4 fruit fly cellular contexts compared by ENCODE assay signal in genomic region chr3L:8027212-8027611, dm6.
TF ChIP-seq lines count a peak whose summit lies in the region.

No protein-coding gene starts in this region.

- no peak for TF ChIP-seq CTCF in whole organism, embryonic (GFP tag; optimal IDR thresholded peaks at IDR 0.05; lab: Kevin White, UChicago)

TF ChIP-seq in whole organism, 6 proteins besides CTCF, POLR2A, EP300 and RAD21:
- TF ChIP-seq Dll (optimal IDR thresholded peaks at IDR 0.05; lab: Kevin White, UChicago) (peak; percentile 77), CG8478 (optimal IDR thresholded peaks at IDR 0.05; lab: Kevin White, UChicago) (no peak)

TF ChIP-seq in whole organism, embryonic, 481 proteins besides CTCF, POLR2A, EP300 and RAD21:
- TF ChIP-seq so (GFP tag; IDR thresholded peaks at IDR 0.05; lab: Robert Waterston, UW) = 0 out of 3 replicates have a peak, but pooled peaks have one; percentile 18
- 0 out of 2 replicates have a peak, but pooled peaks have one; percentile 12 for TF ChIP-seq CG32772 (GFP tag; IDR thresholded peaks at IDR 0.05; lab: Robert Waterston, UW)
- peak; percentile 48; the same call in 1 of the 2 replicates for TF ChIP-seq crol (GFP tag; IDR thresholded peaks at IDR 0.05; lab: Robert Waterston, UW)
- no peak for TF ChIP-seq lmd (GFP tag; IDR thresholded peaks at IDR 0.05; lab: Robert Waterston, UW)
- no peak for TF ChIP-seq Atf6 (GFP tag; IDR thresholded peaks at IDR 0.05; lab: Robert Waterston, UW)

TF ChIP-seq in whole organism, pupa, 21 proteins besides CTCF, POLR2A, EP300 and RAD21:
- TF ChIP-seq EcR (GFP tag; optimal IDR thresholded peaks at IDR 0.05; lab: Kevin White, UChicago) (peak; percentile 51), CG14655 (GFP tag; optimal IDR thresholded peaks at IDR 0.05; lab: Kevin White, UChicago) (no peak), CG13204 (GFP tag; optimal IDR thresholded peaks at IDR 0.05; lab: Kevin White, UChicago) (peak; percentile 15)
TF ChIP-seq in whole organism, pupa: peak in this region for 2.

TF ChIP-seq in whole organism, wandering third instar larva, 38 proteins besides CTCF, POLR2A, EP300 and RAD21:
- TF ChIP-seq fru (GFP tag; optimal IDR thresholded peaks at IDR 0.05; lab: Kevin White, UChicago) (no peak), HLH106 (tag; optimal IDR thresholded peaks at IDR 0.05; lab: Kevin White, UChicago) (no peak), Dfd (GFP tag; optimal IDR thresholded peaks at IDR 0.05; lab: Kevin White, UChicago) (peak; percentile 59)
TF ChIP-seq in whole organism, wandering third instar larva: peak in this region for 1.
